Fruit fly (Drosophila melanogaster) whole organism: ENCODE data around the gene CG14515.

Experiments
- CG8478 ChIP-seq: fragments of >200 bp; optimal IDR thresholded peaks from 2 replicates; lab custom pipeline; 2018; ENCODE audit warnings: inconsistent platforms
- Dll ChIP-seq: fragments of >200 bp; optimal IDR thresholded peaks from 2 replicates; lab custom pipeline; 2017
- EcR ChIP-seq, 2 experiments: fragments of >200 bp; optimal IDR thresholded peaks; 2 replicates each; lab custom pipeline; 2017; ENCODE audit warnings: missing biosample characterization in 2 of 2, missing genetic modification characterization in 2 of 2, missing genetic modification reagents in 2 of 2
- pan ChIP-seq: fragments of >200 bp; optimal IDR thresholded peaks from 2 replicates; lab custom pipeline; 2017
- psq ChIP-seq: fragments of >200 bp; optimal IDR thresholded peaks from 2 replicates; lab custom pipeline; 2017
- usp ChIP-seq: fragments of >200 bp; optimal IDR thresholded peaks from 2 replicates; lab custom pipeline; 2017; ENCODE audit warnings: missing biosample characterization, missing genetic modification characterization, mixed read lengths

The CG14515 gene

dm6 chr3R:29211702-29212101 lies 14.3 kb downstream of the CG14515 start:
- TF ChIP-seq pan (lab: Kevin White, UChicago), result no peak
- no peak for TF ChIP-seq psq (lab: Kevin White, UChicago)
- TF ChIP-seq Dll, result no peak
- no peak for TF ChIP-seq EcR (GFP tag; optimal IDR thresholded peaks at IDR 0.05; lab: Kevin White, UChicago)
- TF ChIP-seq CG8478, result no peak
- no peak for TF ChIP-seq usp

dm6 chr3R:29212534-29212933 lies 15.2 kb downstream of the CG14515 start:
- TF ChIP-seq Dll (no peak), psq (lab: Kevin White, UChicago) (no peak), pan (lab: Kevin White, UChicago) (no peak), EcR (GFP tag; optimal IDR thresholded peaks at IDR 0.05; lab: Kevin White, UChicago) (no peak), CG8478 (no peak), usp (no peak)

dm6 chr3R:29213416-29213815 lies 16.1 kb downstream of the CG14515 start:
- TF ChIP-seq pan (lab: Kevin White, UChicago) (no peak), EcR (GFP tag; optimal IDR thresholded peaks at IDR 0.05; lab: Kevin White, UChicago) (no peak), usp (no peak), Dll (no peak), psq (lab: Kevin White, UChicago) (no peak), CG8478 (no peak)

- peak; percentile 51 for TF ChIP-seq Dll
- TF ChIP-seq CG8478, result no peak
- peak in 1 of 2 experiments; percentile 90 for TF ChIP-seq EcR (GFP tag; optimal IDR thresholded peaks at IDR 0.05; lab: Kevin White, UChicago)
Observed at dm6 chr3R:29214262-29214661, 16.9 kb downstream of the CG14515 start.

- TF ChIP-seq pan (lab: Kevin White, UChicago) (no peak), CG8478 (no peak), usp (no peak), EcR (GFP tag; optimal IDR thresholded peaks at IDR 0.05; lab: Kevin White, UChicago) (no peak), psq (lab: Kevin White, UChicago) (no peak), Dll (no peak)
Observed at dm6 chr3R:29214982-29215533, 17.7 kb downstream of the CG14515 start.

- no peak for TF ChIP-seq psq (lab: Kevin White, UChicago)
Observed at dm6 chr3R:29215652-29216483, 18.5 kb downstream of the CG14515 start.

dm6 chr3R:29216484-29216863 lies 19.1 kb downstream of the CG14515 start:
- TF ChIP-seq Dll (no peak), EcR (GFP tag; optimal IDR thresholded peaks at IDR 0.05; lab: Kevin White, UChicago) (no peak), usp (no peak), CG8478 (no peak), pan (lab: Kevin White, UChicago) (no peak), psq (lab: Kevin White, UChicago) (no peak)

dm6 chr3R:29217309-29217708 lies 20.0 kb downstream of the CG14515 start:
- TF ChIP-seq pan (lab: Kevin White, UChicago), result no peak
- TF ChIP-seq usp, result no peak
- TF ChIP-seq EcR (GFP tag; optimal IDR thresholded peaks at IDR 0.05; lab: Kevin White, UChicago), result no peak
- TF ChIP-seq psq (lab: Kevin White, UChicago), result no peak
- no peak for TF ChIP-seq CG8478
- no peak for TF ChIP-seq Dll

dm6 chr3R:29218001-29218400 lies 20.6 kb downstream of the CG14515 start:
- TF ChIP-seq psq (lab: Kevin White, UChicago) (no peak), pan (lab: Kevin White, UChicago) (no peak), CG8478 (no peak)

dm6 chr3R:29219948-29220347 lies 22.6 kb downstream of the CG14515 start, which contains the start of gene eEF1gamma:
TSS of gene eEF1gamma (plus strand) at chr3R:29220172.
- TF ChIP-seq psq (lab: Kevin White, UChicago), result no peak
- no peak for TF ChIP-seq CG8478
- TF ChIP-seq EcR (GFP tag; optimal IDR thresholded peaks at IDR 0.05; lab: Kevin White, UChicago), result no peak
- no peak for TF ChIP-seq Dll

- TF ChIP-seq EcR (GFP tag; optimal IDR thresholded peaks at IDR 0.05; lab: Kevin White, UChicago) (no peak), pan (lab: Kevin White, UChicago) (no peak), Dll (no peak), usp (no peak), psq (lab: Kevin White, UChicago) (no peak), CG8478 (no peak)
Observed at dm6 chr3R:29220585-29220984, 23.2 kb downstream of the CG14515 start.

dm6 chr3R:29221168-29221567 lies 23.8 kb downstream of the CG14515 start:
- no peak for TF ChIP-seq EcR (GFP tag; optimal IDR thresholded peaks at IDR 0.05; lab: Kevin White, UChicago)
- no peak for TF ChIP-seq usp
- TF ChIP-seq psq (lab: Kevin White, UChicago), result no peak
- TF ChIP-seq pan (lab: Kevin White, UChicago), result no peak
- TF ChIP-seq CG8478, result no peak
- TF ChIP-seq Dll, result no peak
